Worm (Caenorhabditis elegans) whole organism, late embryonic: ENCODE data around the gene F26F4.12.
A peak's percentile ranks its signal among the peaks of the same experiment; 100 is the strongest.

Source experiments
- C08G9.2 ChIP-seq: sonication (generic microtip); optimal IDR thresholded peaks from 2 replicates; lab custom pipeline; 2016; ENCODE audit warnings: mild to moderate bottlenecking, missing genetic modification characterization, moderate library complexity, missing compliant biosample characterization
- C38D4.7 ChIP-seq: fragments of 200-800 bp; sonication (Bioruptor generic); optimal IDR thresholded peaks from 2 replicates; lab custom pipeline; 2018; ENCODE audit warnings: mild to moderate bottlenecking, missing genetic modification characterization, moderate library complexity, missing compliant biosample characterization
- F13H6.1 ChIP-seq: sonication (generic microtip); optimal IDR thresholded peaks from 2 replicates; lab custom pipeline; 2016; ENCODE audit warnings: missing genetic modification characterization, missing compliant biosample characterization
- K02D7.2 ChIP-seq: sonication (generic microtip); optimal IDR thresholded peaks from 2 replicates; lab custom pipeline; 2017; ENCODE audit warnings: mild to moderate bottlenecking, missing genetic modification characterization, missing compliant biosample characterization
- T23F11.4 ChIP-seq: fragments of 200-800 bp; sonication (Bioruptor generic); optimal IDR thresholded peaks from 2 replicates; lab custom pipeline; 2018; ENCODE audit warnings: mild to moderate bottlenecking, missing genetic modification characterization, missing compliant biosample characterization
- ahr-1 ChIP-seq: sonication (generic microtip); optimal IDR thresholded peaks from 2 replicates; lab custom pipeline; 2016; ENCODE audit warnings: missing genetic modification characterization, missing compliant biosample characterization
- ceh-22 ChIP-seq: sonication (generic microtip); optimal IDR thresholded peaks from 2 replicates; lab custom pipeline; 2017; ENCODE audit warnings: missing biosample characterization, missing genetic modification characterization
- ceh-24 ChIP-seq: sonication (generic microtip); optimal IDR thresholded peaks from 2 replicates; lab custom pipeline; 2016; ENCODE audit warnings: mild to moderate bottlenecking, missing genetic modification characterization, missing compliant biosample characterization
- ceh-31 ChIP-seq: sonication (generic microtip); optimal IDR thresholded peaks from 2 replicates; lab custom pipeline; 2016; ENCODE audit warnings: missing genetic modification characterization, missing compliant biosample characterization
- ceh-34 ChIP-seq: sonication (generic microtip); optimal IDR thresholded peaks from 2 replicates; lab custom pipeline; 2016; ENCODE audit warnings: mild to moderate bottlenecking, missing genetic modification characterization, missing compliant biosample characterization
- ceh-6 ChIP-seq: fragments of 200-800 bp; sonication (Bioruptor generic); optimal IDR thresholded peaks from 2 replicates; lab custom pipeline; 2018; ENCODE audit warnings: mild to moderate bottlenecking, missing genetic modification characterization, missing compliant biosample characterization
- che-1 ChIP-seq: sonication (generic microtip); optimal IDR thresholded peaks from 2 replicates; lab custom pipeline; 2016; ENCODE audit warnings: mild to moderate bottlenecking, missing genetic modification characterization, missing compliant biosample characterization
- dmd-4 ChIP-seq: sonication (generic microtip); optimal IDR thresholded peaks from 2 replicates; lab custom pipeline; 2016; ENCODE audit warnings: borderline replicate concordance, missing genetic modification characterization, missing compliant biosample characterization
- dve-1 ChIP-seq: sonication (generic microtip); optimal IDR thresholded peaks from 2 replicates; lab custom pipeline; 2017; ENCODE audit warnings: antibody characterized with exemption, mild to moderate bottlenecking, missing genetic modification characterization, missing compliant biosample characterization
- elt-2 ChIP-seq: sonication (generic microtip); optimal IDR thresholded peaks from 2 replicates; lab custom pipeline; 2016; ENCODE audit warnings: missing genetic modification reagents, missing genetic modification characterization, missing compliant biosample characterization
- ets-4 ChIP-seq: sonication (generic microtip); optimal IDR thresholded peaks from 2 replicates; lab custom pipeline; 2016; ENCODE audit warnings: missing genetic modification characterization, missing compliant biosample characterization
- fkh-10 ChIP-seq: fragments of 150-350 bp; optimal IDR thresholded peaks from 2 replicates; lab custom pipeline; 2014; ENCODE audit warnings: missing biosample characterization, missing genetic modification reagents, missing genetic modification characterization
- fkh-6 ChIP-seq: sonication (generic microtip); optimal IDR thresholded peaks from 2 replicates; lab custom pipeline; 2016; ENCODE audit warnings: missing genetic modification characterization, missing compliant biosample characterization
- gmeb-2 ChIP-seq: sonication (generic microtip); optimal IDR thresholded peaks from 2 replicates; lab custom pipeline; 2016; ENCODE audit warnings: missing genetic modification characterization, inconsistent platforms, missing compliant biosample characterization
- hlh-13 ChIP-seq: fragments of 200-800 bp; sonication (Bioruptor generic); optimal IDR thresholded peaks from 2 replicates; lab custom pipeline; 2018; ENCODE audit warnings: mild to moderate bottlenecking, missing genetic modification characterization, missing compliant biosample characterization
- hlh-6 ChIP-seq: sonication (generic microtip); optimal IDR thresholded peaks from 2 replicates; lab custom pipeline; 2016; ENCODE audit warnings: missing genotype, missing genetic modification characterization, missing compliant biosample characterization
- hlh-8 ChIP-seq: sonication (generic microtip); optimal IDR thresholded peaks from 2 replicates; lab custom pipeline; 2016; ENCODE audit warnings: missing genotype, missing genetic modification characterization, missing compliant biosample characterization
- lim-6 ChIP-seq: sonication (generic microtip); optimal IDR thresholded peaks from 2 replicates; lab custom pipeline; 2016; ENCODE audit warnings: missing genetic modification characterization, missing compliant biosample characterization
- nhr-11 ChIP-seq: fragments of 150-350 bp; optimal IDR thresholded peaks from 2 replicates; lab custom pipeline; 2014; ENCODE audit warnings: missing biosample characterization, missing genetic modification characterization
- nhr-232 ChIP-seq: sonication (generic microtip); optimal IDR thresholded peaks from 2 replicates; lab custom pipeline; 2016; ENCODE audit warnings: missing genetic modification characterization, missing compliant biosample characterization
- npax-4 ChIP-seq: sonication (generic microtip); optimal IDR thresholded peaks from 2 replicates; lab custom pipeline; 2016; ENCODE audit warnings: missing genetic modification characterization, missing compliant biosample characterization
- odd-2 ChIP-seq: sonication (generic microtip); optimal IDR thresholded peaks from 2 replicates; lab custom pipeline; 2017; ENCODE audit warnings: antibody characterized with exemption, mild to moderate bottlenecking, missing genetic modification characterization, missing compliant biosample characterization
- pag-3 ChIP-seq: sonication (generic microtip); optimal IDR thresholded peaks from 2 replicates; lab custom pipeline; 2016; ENCODE audit warnings: missing compliant biosample characterization, missing genetic modification characterization, borderline replicate concordance
- pat-9 ChIP-seq: fragments of 200-800 bp; sonication (Bioruptor generic); optimal IDR thresholded peaks from 2 replicates; lab custom pipeline; 2018; ENCODE audit warnings: mild to moderate bottlenecking, missing genetic modification characterization, moderate library complexity, missing compliant biosample characterization
- pax-1 ChIP-seq: fragments of 150-350 bp; optimal IDR thresholded peaks from 2 replicates; lab custom pipeline; 2014; ENCODE audit warnings: missing biosample characterization, missing genetic modification characterization
- pha-2 ChIP-seq: sonication (generic microtip); optimal IDR thresholded peaks from 2 replicates; lab custom pipeline; 2017; ENCODE audit warnings: mild to moderate bottlenecking, missing genetic modification characterization, missing compliant biosample characterization
- pha-4 ChIP-seq: fragments of 150-350 bp; optimal IDR thresholded peaks from 2 replicates; lab custom pipeline; 2018; ENCODE audit warnings: missing biosample characterization, missing genetic modification reagents, missing genetic modification characterization
- ref-2 ChIP-seq: sonication (generic microtip); optimal IDR thresholded peaks from 2 replicates; lab custom pipeline; 2016; ENCODE audit warnings: missing genetic modification characterization, missing compliant biosample characterization
- sdc-2 ChIP-seq: sonication (generic microtip); optimal IDR thresholded peaks from 2 replicates; lab custom pipeline; 2016; ENCODE audit warnings: missing genotype, missing genetic modification characterization, missing compliant biosample characterization
- sox-2 ChIP-seq: fragments of 200-800 bp; sonication (Bioruptor generic); IDR thresholded peaks from 2 replicates; pipeline ENCODE4 v1.3.6; 2022; ENCODE audit warnings: missing genetic modification reagents, missing genetic modification characterization, missing compliant biosample characterization
- sox-4 ChIP-seq: sonication (generic microtip); optimal IDR thresholded peaks from 2 replicates; lab custom pipeline; 2017; ENCODE audit warnings: mild to moderate bottlenecking, missing genetic modification characterization, inconsistent platforms, missing compliant biosample characterization
- tbx-7 ChIP-seq: sonication (generic microtip); optimal IDR thresholded peaks from 2 replicates; lab custom pipeline; 2016; ENCODE audit warnings: missing genotype, missing genetic modification characterization, missing compliant biosample characterization
- ttx-3 ChIP-seq: sonication (generic microtip); optimal IDR thresholded peaks from 2 replicates; lab custom pipeline; 2016; ENCODE audit warnings: missing genetic modification reagents, missing genetic modification characterization, missing compliant biosample characterization
- unc-42 ChIP-seq: sonication (generic microtip); optimal IDR thresholded peaks from 2 replicates; lab custom pipeline; 2016; ENCODE audit warnings: missing genotype, missing genetic modification characterization, missing compliant biosample characterization
- unc-86 ChIP-seq: sonication (generic microtip); optimal IDR thresholded peaks from 2 replicates; lab custom pipeline; 2016; ENCODE audit warnings: missing genetic modification characterization, missing compliant biosample characterization
- zip-5 ChIP-seq: sonication (generic microtip); optimal IDR thresholded peaks from 2 replicates; lab custom pipeline; 2016; ENCODE audit warnings: missing genetic modification characterization, missing compliant biosample characterization
- ztf-16 ChIP-seq: sonication (generic microtip); optimal IDR thresholded peaks from 2 replicates; lab custom pipeline; 2017; ENCODE audit warnings: missing genetic modification characterization, missing compliant biosample characterization

F26F4.12 gene

ce11 chrIII:4937022-4937421 lies 27.2 kb upstream of the F26F4.12 start, which contains the start of gene fsn-1:
Gene fsn-1 (plus strand): TSS chrIII:4937322.
- TF ChIP-seq pha-2 (tag; lab: Kevin White, UChicago), result no peak
- TF ChIP-seq ceh-6 (GFP tag; lab: Kevin White, UChicago), result no peak
- no peak for TF ChIP-seq ahr-1
- TF ChIP-seq pha-4 (tag; lab: Kevin White, UChicago), result no peak
- no peak for TF ChIP-seq sox-2 (GFP tag; lab: Robert Waterston, UW)
- no peak for TF ChIP-seq gmeb-2 (tag; lab: Kevin White, UChicago)
- TF ChIP-seq fkh-6 (tag; lab: Kevin White, UChicago), result no peak
- no peak for TF ChIP-seq lim-6
- TF ChIP-seq pat-9 (tag; lab: Kevin White, UChicago), result no peak
- no peak for TF ChIP-seq hlh-8 (tag; lab: Kevin White, UChicago)
- TF ChIP-seq dmd-4 (tag; lab: Kevin White, UChicago), result no peak
- no peak for TF ChIP-seq ztf-16 (tag; lab: Kevin White, UChicago)
- no peak for TF ChIP-seq nhr-232 (tag; lab: Kevin White, UChicago)
- no peak for TF ChIP-seq ceh-24 (tag; lab: Kevin White, UChicago)
- no peak for TF ChIP-seq hlh-13
- TF ChIP-seq ceh-22 (tag; lab: Kevin White, UChicago), result no peak
- TF ChIP-seq zip-5 (tag; lab: Kevin White, UChicago), result no peak
- no peak for TF ChIP-seq ref-2
- TF ChIP-seq, all 69 proteins: peak for 0

- TF ChIP-seq ref-2 (no peak), che-1 (tag; lab: Kevin White, UChicago) (no peak), K02D7.2 (tag; lab: Kevin White, UChicago) (no peak), npax-4 (tag; lab: Kevin White, UChicago) (no peak), lim-6 (no peak), unc-86 (tag; lab: Kevin White, UChicago) (no peak), F13H6.1 (no peak), sox-4 (tag; lab: Kevin White, UChicago) (no peak), hlh-13 (no peak), sox-2 (GFP tag; lab: Robert Waterston, UW) (no peak), nhr-11 (tag; lab: Kevin White, UChicago) (no peak), ceh-34 (tag; lab: Kevin White, UChicago) (no peak), C38D4.7 (GFP tag; lab: Kevin White, UChicago) (no peak)
Measured at ce11 chrIII:4934896-4935628, 25.2 kb upstream of the F26F4.12 start, which contains the start of gene mrps-18C. Gene mrps-18C (plus strand): TSS chrIII:4935578.

ce11 chrIII:4932203-4932699 lies 22.4 kb upstream of the F26F4.12 start, which contains the start of the genes C26E6.12 and eri-9:
Gene C26E6.12 (minus strand): TSS chrIII:4932253.
Gene eri-9 (plus strand): TSS chrIII:4932450.
- no peak for TF ChIP-seq che-1 (tag; lab: Kevin White, UChicago)
- TF ChIP-seq F13H6.1, result no peak
- TF ChIP-seq sdc-2 (tag; lab: Kevin White, UChicago), result no peak
- no peak for TF ChIP-seq lim-6
- TF ChIP-seq pag-3 (tag; lab: Kevin White, UChicago), result no peak
- no peak for TF ChIP-seq C38D4.7 (GFP tag; lab: Kevin White, UChicago)
- TF ChIP-seq npax-4 (tag; lab: Kevin White, UChicago), result no peak
- no peak for TF ChIP-seq tbx-7
- TF ChIP-seq ceh-34 (tag; lab: Kevin White, UChicago), result no peak
- TF ChIP-seq dve-1 (tag; lab: Kevin White, UChicago), result no peak

- no peak for TF ChIP-seq pag-3 (tag; lab: Kevin White, UChicago)
- peak; percentile 24 for TF ChIP-seq unc-42 (tag; lab: Kevin White, UChicago)
- TF ChIP-seq ets-4, result peak; percentile 91
- peak; percentile 35 for TF ChIP-seq ttx-3
- TF ChIP-seq sox-2 (GFP tag; lab: Robert Waterston, UW), result no peak
- TF ChIP-seq elt-2 (tag; lab: Kevin White, UChicago), result peak; percentile 67
- TF ChIP-seq T23F11.4, result no peak
- TF ChIP-seq ceh-22 (tag; lab: Kevin White, UChicago), result no peak
- TF ChIP-seq gmeb-2 (tag; lab: Kevin White, UChicago), result no peak
- TF ChIP-seq pha-4 (tag; lab: Kevin White, UChicago), result no peak
- peak; percentile 91 for TF ChIP-seq C08G9.2 (tag; lab: Kevin White, UChicago)
- TF ChIP-seq lim-6, result peak; percentile 65
- peak; percentile 93 for TF ChIP-seq ceh-31 (tag; lab: Kevin White, UChicago)
- peak; percentile 71 for TF ChIP-seq ref-2
- TF ChIP-seq fkh-10 (GFP tag; lab: Kevin White, UChicago), result no peak
- no peak for TF ChIP-seq nhr-232 (tag; lab: Kevin White, UChicago)
- TF ChIP-seq hlh-6 (tag; lab: Kevin White, UChicago), result no peak
- TF ChIP-seq pax-1, result no peak
- TF ChIP-seq zip-5 (tag; lab: Kevin White, UChicago), result peak; percentile 67
- TF ChIP-seq odd-2, result no peak
Measured at ce11 chrIII:4930154-4930679, 20.4 kb upstream of the F26F4.12 start, which contains the start of gene set-2. Gene set-2 (minus strand): TSS chrIII:4930204.
